Fruit fly (Drosophila melanogaster): ENCODE data around the gene Hcf.

Hcf gene

dm6 chr4:332268-332667, 27.5 kb upstream of the Hcf start:
- TF ChIP-seq CG2199 (GFP tag; IDR thresholded peaks at IDR 0.05) (0 out of 3 replicates have a peak, but pooled peaks have one; percentile 9), zfh2 (GFP tag; optimal IDR thresholded peaks at IDR 0.05) (no peak), D19B (GFP tag; optimal IDR thresholded peaks at IDR 0.05) (peak; percentile 5)

dm6 chr4:336021-336420, 23.7 kb upstream of the Hcf start:
- TF ChIP-seq so (GFP tag; IDR thresholded peaks at IDR 0.05) = no peak
- peak in 1 of 2 experiments; percentile 79 for TF ChIP-seq Pdp1 (GFP tag; optimal IDR thresholded peaks at IDR 0.05)

- TF ChIP-seq sug (tag; optimal IDR thresholded peaks at IDR 0.05) = peak; percentile 35
- TF ChIP-seq knrl (GFP tag; IDR thresholded peaks at IDR 0.05; ENCODE audit: partially characterized antibody) = no peak
- TF ChIP-seq CG4360 (GFP tag; IDR thresholded peaks at IDR 0.05) = no peak
- peak; percentile 86 for TF ChIP-seq BEAF-32 (GFP tag; optimal IDR thresholded peaks at IDR 0.05)
- peak; percentile 83 for TF ChIP-seq Bgb (GFP tag; IDR thresholded peaks at IDR 0.05; ENCODE audit: partially characterized antibody)
- no peak for TF ChIP-seq gsb-n (tag; optimal IDR thresholded peaks at IDR 0.05)
- no peak for TF ChIP-seq CG13624 (GFP tag; optimal IDR thresholded peaks at IDR 0.05)
- peak; percentile 55; the same call in 1 of the 2 replicates for TF ChIP-seq CG1024 (GFP tag; IDR thresholded peaks at IDR 0.05)
- peak; percentile 84 for TF ChIP-seq Scr (GFP tag; IDR thresholded peaks at IDR 0.05; ENCODE audit: partially characterized antibody)
- peak; percentile 58 for TF ChIP-seq YL-1 (GFP tag; optimal IDR thresholded peaks at IDR 0.05)
- TF ChIP-seq hbn (GFP tag; IDR thresholded peaks at IDR 0.05; ENCODE audit: partially characterized antibody) = peak; percentile 67
- TF ChIP-seq CG9437 (GFP tag; optimal IDR thresholded peaks at IDR 0.05) = peak; percentile 98
- TF ChIP-seq CG2129 (GFP tag; IDR thresholded peaks at IDR 0.05; ENCODE audit: partially characterized antibody) = peak; percentile 49; the same call in 1 of the 2 replicates
- TF ChIP-seq Kr (GFP tag; optimal IDR thresholded peaks at IDR 0.05) = no peak
- TF ChIP-seq zfh2 (GFP tag; optimal IDR thresholded peaks at IDR 0.05) = no peak
- no peak for TF ChIP-seq CG6654 (GFP tag; optimal IDR thresholded peaks at IDR 0.05)
- no peak for TF ChIP-seq Dad (GFP tag; optimal IDR thresholded peaks at IDR 0.05)
- peak; percentile 66 for TF ChIP-seq Sry-δ (GFP tag; optimal IDR thresholded peaks at IDR 0.05)
- TF ChIP-seq lab (GFP tag; optimal IDR thresholded peaks at IDR 0.05) = no peak
- TF ChIP-seq Nf-YB (GFP tag; optimal IDR thresholded peaks at IDR 0.05) = no peak
- TF ChIP-seq Bteb2 (GFP tag; optimal IDR thresholded peaks at IDR 0.05) = no peak
- no peak for TF ChIP-seq ara (GFP tag; IDR thresholded peaks at IDR 0.05)
- no peak for TF ChIP-seq Hr39 (optimal IDR thresholded peaks at IDR 0.05)
- no peak for TF ChIP-seq CG7839 (tag; optimal IDR thresholded peaks at IDR 0.05)
- TF ChIP-seq CG11560 (tag; IDR thresholded peaks at IDR 0.05) = no peak
- TF ChIP-seq CG12659 (GFP tag; optimal IDR thresholded peaks at IDR 0.05) = peak; percentile 39
- TF ChIP-seq CG2116 (GFP tag; optimal IDR thresholded peaks at IDR 0.05) = peak; percentile 40
- TF ChIP-seq bbx (GFP tag; IDR thresholded peaks at IDR 0.05; ENCODE audit: partially characterized antibody) = peak; percentile 76; the same call in 1 of the 2 replicates
- TF ChIP-seq nerfin-2 (GFP tag; IDR thresholded peaks at IDR 0.05; ENCODE audit: partially characterized antibody) = peak; percentile 54; the same call in 1 of the 2 replicates
- TF ChIP-seq phol (tag; optimal IDR thresholded peaks at IDR 0.05) = no peak
- TF ChIP-seq CG1603 (tag; optimal IDR thresholded peaks at IDR 0.05) = peak; percentile 39
- TF ChIP-seq vnd (GFP tag; IDR thresholded peaks at IDR 0.05; ENCODE audit: partially characterized antibody) = peak; percentile 68; the same call in 2 of the 3 replicates
- TF ChIP-seq CG30403 (GFP tag; optimal IDR thresholded peaks at IDR 0.05) = no peak
- peak; percentile 69 for TF ChIP-seq Med (GFP tag)
- TF ChIP-seq CG11723 (GFP tag; optimal IDR thresholded peaks at IDR 0.05) = peak; percentile 33
- TF ChIP-seq CG34224 (GFP tag; IDR thresholded peaks at IDR 0.05; ENCODE audit: partially characterized antibody) = peak; percentile 72
- TF ChIP-seq Nf-YC (tag; optimal IDR thresholded peaks at IDR 0.05) = no peak
- peak; percentile 25 for TF ChIP-seq p53 (GFP tag; optimal IDR thresholded peaks at IDR 0.05)
- no peak for TF ChIP-seq CG8765 (GFP tag; IDR thresholded peaks at IDR 0.05)
- TF ChIP-seq CG32772 (GFP tag; IDR thresholded peaks at IDR 0.05) = no peak
Observed at dm6 chr4:358093-358929, 1.4 kb upstream of the Hcf start, which contains the start of gene PMCA. PMCA (minus strand) TSS chr4:358917.
